Worm (Caenorhabditis elegans) whole organism, L1 larva: Measurements from ENCODE around the gene fbxa-160.
"Not testable (repeated sequence)": the region's sequence is repeated elsewhere in the genome, so short reads cannot be mapped to it uniquely, and the experiment has no call there.

ENCODE experiments used
- ama-1 ChIP-seq: fragments of 150-350 bp; optimal IDR thresholded peaks from 2 replicates; lab custom pipeline; 2014
- blmp-1 ChIP-seq: fragments of 150-350 bp; optimal IDR thresholded peaks from 2 replicates; lab custom pipeline; 2014; ENCODE audit warnings: missing biosample characterization, missing genetic modification characterization
- egl-27 ChIP-seq, 2 experiments: fragments of 150-350 bp in 1 of 2; sonication (generic microtip); optimal IDR thresholded peaks; 3 replicates each; lab custom pipeline; 2017 to 2018; ENCODE audit warnings: missing biosample characterization in 2 of 2, missing genetic modification characterization in 2 of 2, missing genetic modification reagents in 2 of 2
- fkh-10 ChIP-seq: sonication (generic microtip); optimal IDR thresholded peaks from 2 replicates; lab custom pipeline; 2017; ENCODE audit warnings: missing biosample characterization, missing genetic modification reagents, missing genetic modification characterization
- hpl-2 ChIP-seq: fragments of 150-350 bp; optimal IDR thresholded peaks from 2 replicates; lab custom pipeline; 2014; ENCODE audit warnings: missing biosample characterization, missing genetic modification reagents, missing genetic modification characterization
- jun-1 ChIP-seq: fragments of 150-350 bp; optimal IDR thresholded peaks from 2 replicates; lab custom pipeline; 2014; ENCODE audit warnings: missing biosample characterization, missing genetic modification reagents, missing genetic modification characterization
- lin-35 ChIP-seq, 2 experiments: fragments of 150-350 bp; optimal IDR thresholded peaks; 2 replicates each; lab custom pipeline; 2014; ENCODE audit warnings: missing biosample characterization in 2 of 2, missing genetic modification characterization in 2 of 2, missing genetic modification reagents in 2 of 2
- nhr-11 ChIP-seq: fragments of 150-350 bp; optimal IDR thresholded peaks from 2 replicates; lab custom pipeline; 2014; ENCODE audit warnings: missing biosample characterization, missing genetic modification characterization
- nhr-28 ChIP-seq: fragments of 150-350 bp; optimal IDR thresholded peaks from 2 replicates; lab custom pipeline; 2014; ENCODE audit warnings: missing biosample characterization, missing genetic modification characterization
- nhr-71 ChIP-seq: sonication (generic microtip); optimal IDR thresholded peaks from 2 replicates; lab custom pipeline; 2016; ENCODE audit warnings: mild to moderate bottlenecking, missing genetic modification characterization, moderate library complexity, missing compliant biosample characterization
- nhr-76 ChIP-seq: sonication (generic microtip); optimal IDR thresholded peaks from 2 replicates; lab custom pipeline; 2017; ENCODE audit warnings: missing biosample characterization, missing genetic modification characterization
- nhr-90 ChIP-seq: sonication (generic microtip); optimal IDR thresholded peaks from 2 replicates; lab custom pipeline; 2016; ENCODE audit warnings: mild to moderate bottlenecking, missing genetic modification characterization, missing compliant biosample characterization; ENCODE audit not compliant: poor library complexity
- ztf-11 ChIP-seq, 2 experiments: sonication (generic microtip); optimal IDR thresholded peaks; 2 replicates each; lab custom pipeline; 2016 to 2017; ENCODE audit warnings: missing genetic modification characterization in 2 of 2, missing biosample characterization in 1 of 2, missing compliant biosample characterization in 1 of 2

- TF ChIP-seq nhr-28; nhr-11 (tag; lab: Kevin White, UChicago); egl-27 (tag; optimal IDR thresholded peaks at IDR 0.05; lab: Kevin White, UChicago); hpl-2 (GFP tag; lab: Kevin White, UChicago); ama-1 (lab: Kevin White, UChicago); ztf-11 (tag; optimal IDR thresholded peaks at IDR 0.05; lab: Kevin White, UChicago); fkh-10 (GFP tag; lab: Kevin White, UChicago); nhr-76 (tag; lab: Kevin White, UChicago); nhr-71 (tag; lab: Kevin White, UChicago); blmp-1; nhr-90 (tag; lab: Kevin White, UChicago); lin-35 (GFP tag; optimal IDR thresholded peaks at IDR 0.05; lab: Kevin White, UChicago); jun-1 (tag; lab: Kevin White, UChicago): not testable (repeated sequence)
Observed at ce11 chrII:1659729-1660128, 35.3 kb upstream of the fbxa-160 start.
